Worm (Caenorhabditis elegans) whole organism, midembryonic: ENCODE results near the gene C27H5.2.

Experiments used
- T22C8.4 ChIP-seq: fragments of 200-800 bp; sonication (Bioruptor generic); IDR thresholded peaks from 2 replicates; pipeline ENCODE4 v1.3.6; 2022; ENCODE audit warnings: missing genetic modification characterization, missing compliant biosample characterization
- cog-1 ChIP-seq: sonication (generic microtip); optimal IDR thresholded peaks from 2 replicates; lab custom pipeline; 2016; ENCODE audit warnings: missing genetic modification characterization, missing compliant biosample characterization
- flt-1 ChIP-seq: fragments of 200-800 bp; sonication (Bioruptor generic); IDR thresholded peaks from 2 replicates; pipeline ENCODE4 v1.3.6; 2022; ENCODE audit warnings: missing genetic modification characterization, missing compliant biosample characterization
- klf-2 ChIP-seq: fragments of 200-800 bp; sonication (Bioruptor generic); conservative IDR thresholded peaks from 2 replicates; pipeline ENCODE4 v1.3.6; 2022; ENCODE audit warnings: missing genetic modification reagents, missing genetic modification characterization, missing compliant biosample characterization
- med-1 ChIP-seq: sonication (generic microtip); optimal IDR thresholded peaks from 2 replicates; lab custom pipeline; 2017; ENCODE audit warnings: missing genetic modification characterization, mild to moderate bottlenecking, missing compliant biosample characterization, antibody characterized with exemption, missing genetic modification reagents; ENCODE audit not compliant: insufficient read depth
- ref-1 ChIP-seq: fragments of 200-800 bp; sonication (Bioruptor generic); conservative IDR thresholded peaks from 2 replicates; pipeline ENCODE4 v1.3.6; 2022; ENCODE audit warnings: missing genetic modification reagents, missing genetic modification characterization, missing compliant biosample characterization
- tab-1 ChIP-seq: fragments of 200-800 bp; sonication (Bioruptor generic); IDR thresholded peaks from 2 replicates; pipeline ENCODE4 v1.3.6; 2022; ENCODE audit warnings: missing genetic modification characterization, missing compliant biosample characterization
- ztf-23 ChIP-seq: fragments of 200-800 bp; sonication (Bioruptor generic); IDR thresholded peaks from 2 replicates; pipeline ENCODE4 v1.3.6; 2022; ENCODE audit warnings: missing genetic modification reagents, missing genetic modification characterization, missing compliant biosample characterization
- ztf-29 ChIP-seq: fragments of 200-800 bp; sonication (Bioruptor generic); IDR thresholded peaks from 2 replicates; pipeline ENCODE4 v1.3.6; 2022; ENCODE audit warnings: missing genetic modification reagents, missing genetic modification characterization, missing compliant biosample characterization

- TF ChIP-seq ref-1 (GFP tag; lab: Robert Waterston, UW) = no peak
- TF ChIP-seq med-1 (GFP tag; lab: Kevin White, UChicago) = no peak
- TF ChIP-seq klf-2 = no peak
- no peak for TF ChIP-seq ztf-29 (GFP tag; lab: Robert Waterston, UW)
- TF ChIP-seq cog-1 (tag; lab: Kevin White, UChicago) = no peak
- no peak for TF ChIP-seq tab-1 (GFP tag; lab: Robert Waterston, UW)
- no peak for TF ChIP-seq ztf-23 (GFP tag; lab: Robert Waterston, UW)
- TF ChIP-seq flt-1 (GFP tag; lab: Robert Waterston, UW) = no peak
- no peak for TF ChIP-seq T22C8.4 (GFP tag; lab: Robert Waterston, UW)
These were observed 13.3 kb downstream of the C27H5.2 start, which contains the start of gene col-36 for ce11 chrII:7168712-7169111.
